Worm (Caenorhabditis elegans) whole organism, young adult: Measurements from ENCODE around the gene Y40B10A.5.
A peak's percentile ranks its signal among the peaks of the same experiment; 100 is the strongest.
"Not testable (repeated sequence)": the region's sequence is repeated elsewhere in the genome, so short reads cannot be mapped to it uniquely, and the experiment has no call there.

ENCODE experiments used
- D2030.7 ChIP-seq: fragments of 200-800 bp; sonication (Bioruptor generic); IDR thresholded peaks from 2 replicates; pipeline ENCODE4 v1.3.6; 2022; ENCODE audit warnings: missing genetic modification reagents, missing genetic modification characterization, missing compliant biosample characterization
- F37B4.10 ChIP-seq: fragments of 200-800 bp; sonication (Bioruptor generic); IDR thresholded peaks from 2 replicates; pipeline ENCODE4 v1.3.6; 2022; ENCODE audit warnings: missing genetic modification characterization, missing compliant biosample characterization
- F57A8.1 ChIP-seq: fragments of 200-800 bp; sonication (Bioruptor generic); optimal IDR thresholded peaks from 2 replicates; lab custom pipeline; 2018; ENCODE audit warnings: mild to moderate bottlenecking, missing genetic modification characterization, moderate library complexity, missing compliant biosample characterization
- Y67H2A.10 ChIP-seq: fragments of 200-800 bp; sonication (Bioruptor generic); conservative IDR thresholded peaks from 2 replicates; pipeline ENCODE4 v1.3.6; 2022; ENCODE audit warnings: missing genetic modification reagents, missing genetic modification characterization, missing compliant biosample characterization
- Y95B8A.8 ChIP-seq: fragments of 200-800 bp; sonication (Bioruptor generic); IDR thresholded peaks from 2 replicates; pipeline ENCODE4 v1.3.6; 2022; ENCODE audit warnings: missing genetic modification reagents, missing genetic modification characterization, missing compliant biosample characterization
- attf-6 ChIP-seq: fragments of 200-800 bp; sonication (Bioruptor generic); IDR thresholded peaks from 2 replicates; pipeline ENCODE4 v1.3.6; 2022; ENCODE audit warnings: missing genetic modification reagents, missing genetic modification characterization, missing compliant biosample characterization
- ceh-27 ChIP-seq: fragments of 200-800 bp; sonication (Bioruptor generic); optimal IDR thresholded peaks from 2 replicates; lab custom pipeline; 2018; ENCODE audit warnings: mild to moderate bottlenecking, missing genetic modification characterization, moderate library complexity, missing compliant biosample characterization
- ceh-58 ChIP-seq: fragments of 200-800 bp; sonication (Bioruptor generic); IDR thresholded peaks from 2 replicates; pipeline ENCODE4 v1.3.6; 2022; ENCODE audit warnings: missing genetic modification characterization, missing compliant biosample characterization
- dox-1 ChIP-seq: fragments of 200-800 bp; sonication (Bioruptor generic); IDR thresholded peaks from 2 replicates; pipeline ENCODE4 v1.3.6; 2022; ENCODE audit warnings: missing genetic modification reagents, missing genetic modification characterization, missing compliant biosample characterization
- egl-44 ChIP-seq: fragments of 200-800 bp; sonication (Bioruptor generic); IDR thresholded peaks from 2 replicates; pipeline ENCODE4 v1.3.6; 2022; ENCODE audit warnings: missing genetic modification reagents, missing genetic modification characterization, missing compliant biosample characterization
- egrh-3 ChIP-seq: fragments of 200-800 bp; sonication (Bioruptor generic); IDR thresholded peaks from 2 replicates; pipeline ENCODE4 v1.3.6; 2022; ENCODE audit warnings: missing genetic modification reagents, missing genetic modification characterization, missing compliant biosample characterization
- hlh-26 ChIP-seq: fragments of 200-800 bp; sonication (Bioruptor generic); conservative IDR thresholded peaks from 2 replicates; pipeline ENCODE4 v1.3.6; 2022; ENCODE audit warnings: missing genetic modification reagents, missing genetic modification characterization, missing compliant biosample characterization
- hmg-1.2 ChIP-seq: fragments of 200-800 bp; sonication (Bioruptor generic); IDR thresholded peaks from 2 replicates; pipeline ENCODE4 v1.3.6; 2022; ENCODE audit warnings: missing genetic modification reagents, missing genetic modification characterization, missing compliant biosample characterization
- lir-1 ChIP-seq: fragments of 200-800 bp; sonication (Bioruptor generic); conservative IDR thresholded peaks from 2 replicates; pipeline ENCODE4 v1.3.6; 2022; ENCODE audit warnings: missing genetic modification reagents, missing genetic modification characterization, missing compliant biosample characterization
- lsl-1 ChIP-seq: fragments of 200-800 bp; sonication (Bioruptor generic); optimal IDR thresholded peaks from 2 replicates; lab custom pipeline; 2018; ENCODE audit warnings: mild to moderate bottlenecking, missing genetic modification characterization, moderate library complexity, missing compliant biosample characterization
- mcd-1 ChIP-seq: fragments of 200-800 bp; sonication (Bioruptor generic); IDR thresholded peaks from 2 replicates; pipeline ENCODE4 v1.3.6; 2022; ENCODE audit warnings: missing genetic modification reagents, missing genetic modification characterization, missing compliant biosample characterization
- nfya-1 ChIP-seq: sonication (generic microtip); optimal IDR thresholded peaks from 2 replicates; lab custom pipeline; 2017; ENCODE audit warnings: antibody characterized with exemption, missing compliant biosample characterization, missing genetic modification characterization, borderline replicate concordance; ENCODE audit not compliant: insufficient read depth
- nhr-80 ChIP-seq: sonication (generic microtip); optimal IDR thresholded peaks from 2 replicates; lab custom pipeline; 2016; ENCODE audit warnings: missing genetic modification characterization, missing compliant biosample characterization
- pbrm-1 ChIP-seq: fragments of 200-800 bp; sonication (Bioruptor generic); IDR thresholded peaks from 2 replicates; pipeline ENCODE4 v1.3.6; 2022; ENCODE audit warnings: missing genetic modification reagents, missing genetic modification characterization, missing compliant biosample characterization
- rpc-1 ChIP-seq, 2 experiments: fragments of 150-350 bp in 1 of 2; sonication (generic microtip) in 1 of 2; optimal IDR thresholded peaks; 2 replicates each; lab custom pipeline; 2014 to 2018; ENCODE audit warnings: missing biosample characterization in 1 of 2, missing genetic modification characterization in 1 of 2, missing genetic modification reagents in 1 of 2, missing genotype in 1 of 2
- snpc-1.1 ChIP-seq: sonication (generic microtip); optimal IDR thresholded peaks from 2 replicates; lab custom pipeline; 2017; ENCODE audit warnings: missing genetic modification characterization, mild to moderate bottlenecking, missing compliant biosample characterization, antibody characterized with exemption, moderate library complexity, missing genotype, missing genetic modification reagents; ENCODE audit not compliant: insufficient read depth
- snpc-1.3 ChIP-seq: sonication (generic microtip); optimal IDR thresholded peaks from 2 replicates; lab custom pipeline; 2017; ENCODE audit warnings: missing genetic modification characterization, mild to moderate bottlenecking, missing compliant biosample characterization, antibody characterized with exemption, moderate library complexity, missing genotype, missing genetic modification reagents; ENCODE audit not compliant: insufficient read depth
- snpc-4 ChIP-seq, 5 experiments: fragments of 150-350 bp in 1 of 5; sonication (generic microtip) in 4 of 5; optimal IDR thresholded peaks; 2 replicates each; lab custom pipeline; 2014 to 2018; ENCODE audit warnings: missing genetic modification characterization in 5 of 5, missing biosample characterization in 3 of 5, antibody characterized with exemption in 2 of 5, mild to moderate bottlenecking in 2 of 5, missing compliant biosample characterization in 2 of 5, missing genotype in 2 of 5, moderate library complexity in 2 of 5, missing genetic modification reagents in 1 of 5
- tbp1 ChIP-seq: fragments of 200-800 bp; sonication (Bioruptor generic); optimal IDR thresholded peaks from 2 replicates; lab custom pipeline; 2018; ENCODE audit warnings: mild to moderate bottlenecking, missing genetic modification characterization, missing compliant biosample characterization
- tlf-1 ChIP-seq: fragments of 200-800 bp; sonication (Bioruptor generic); optimal IDR thresholded peaks from 2 replicates; lab custom pipeline; 2018; ENCODE audit warnings: mild to moderate bottlenecking, missing genetic modification characterization, missing compliant biosample characterization
- zfh-2 ChIP-seq: fragments of 200-800 bp; sonication (Bioruptor generic); conservative IDR thresholded peaks from 2 replicates; pipeline ENCODE4 v1.3.6; 2022; ENCODE audit warnings: missing genetic modification reagents, missing genetic modification characterization, missing compliant biosample characterization
- ztf-25 ChIP-seq: fragments of 200-800 bp; sonication (Bioruptor generic); IDR thresholded peaks from 2 replicates; pipeline ENCODE4 v1.3.6; 2022; ENCODE audit warnings: missing genetic modification reagents, missing genetic modification characterization, missing compliant biosample characterization

Gene Y40B10A.5

DNA sequence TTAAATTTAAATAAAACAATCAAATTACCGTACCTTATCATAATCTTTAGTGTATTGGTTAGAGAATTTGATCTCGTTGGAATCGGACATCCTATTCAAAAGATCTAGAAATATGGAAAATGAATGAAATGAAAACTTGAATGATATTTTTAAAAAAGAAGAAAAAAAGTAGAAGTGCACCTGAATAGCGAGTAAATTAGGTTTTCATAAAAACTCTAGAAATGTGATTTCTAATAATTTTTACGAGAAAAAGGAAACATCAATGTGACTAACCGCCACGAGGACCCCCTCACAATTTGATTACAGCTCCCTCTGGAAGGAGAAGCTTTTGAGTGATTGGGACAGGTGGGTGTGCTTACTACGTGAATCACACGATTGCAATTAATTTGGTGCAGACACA is at the start of gene Y40B10A.5:
Y40B10A.5 (minus strand) TSS at position 101 of the 400 bp plus-strand sequence.
- no peak for TF ChIP-seq snpc-1.3 (tag; lab: Kevin White, UChicago)
- no peak for TF ChIP-seq lir-1 (GFP tag; lab: Robert Waterston, UW)
- no peak for TF ChIP-seq ceh-27
- TF ChIP-seq Y67H2A.10 (GFP tag; lab: Robert Waterston, UW) = no peak
- no peak for TF ChIP-seq nhr-80
- TF ChIP-seq, all 124 proteins: peak for 0

DNA sequence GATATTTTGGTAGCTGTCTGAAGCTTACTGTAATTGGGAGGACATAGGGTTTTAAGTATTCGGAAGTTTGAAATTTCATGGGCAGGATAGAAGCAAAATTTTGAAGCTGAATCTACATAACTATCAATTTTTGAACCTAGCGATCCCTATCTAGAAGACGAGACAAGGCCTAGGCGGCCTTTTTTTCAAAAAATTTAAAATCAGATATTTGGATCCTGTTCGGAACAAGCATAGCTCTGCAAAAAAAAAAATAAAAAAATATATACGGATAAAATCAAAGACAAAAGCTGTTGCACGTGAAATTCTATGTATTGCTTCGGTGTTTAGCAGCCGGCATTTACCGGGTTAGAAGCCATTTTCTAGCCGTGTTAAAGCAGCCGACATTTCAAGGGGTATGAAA is 49.3 kb upstream of the Y40B10A.5 start, which contains the start of gene F36F12.2:
F36F12.2 (minus strand) TSS at position 101 of the 400 bp plus-strand sequence.
- TF ChIP-seq lsl-1 (GFP tag; lab: Kevin White, UChicago) (no peak), egl-44 (GFP tag; lab: Robert Waterston, UW) (no peak), ceh-58 (GFP tag; lab: Robert Waterston, UW) (no peak), tlf-1 (GFP tag; lab: Kevin White, UChicago) (no peak), dox-1 (no peak), snpc-1.3 (tag; lab: Kevin White, UChicago) (no peak), hlh-26 (no peak), F57A8.1 (GFP tag; lab: Kevin White, UChicago) (no peak), nfya-1 (no peak)
- TF ChIP-seq, all 124 proteins: peak for 0

- TF ChIP-seq snpc-1.1 (tag; lab: Kevin White, UChicago) (peak; percentile 23), pbrm-1 (GFP tag; lab: Robert Waterston, UW) (peak; percentile 85), snpc-4 (GFP tag; optimal IDR thresholded peaks at IDR 0.05; lab: Kevin White, UChicago) (peak; percentile 7), snpc-4 (tag; optimal IDR thresholded peaks at IDR 0.05; lab: Kevin White, UChicago) (peak in 3 of 4 experiments; percentile 51 to 88 (median 73)), mcd-1 (GFP tag; lab: Robert Waterston, UW) (peak; percentile 55), hmg-1.2 (GFP tag; lab: Robert Waterston, UW) (peak; percentile 89), attf-6 (GFP tag; lab: Robert Waterston, UW) (peak; percentile 90), D2030.7 (GFP tag; lab: Robert Waterston, UW) (peak; percentile 30)
- TF ChIP-seq, all 124 proteins: peak for 7; not testable (repeated sequence) for 117
Measured at ce11 chrV:2090321-2090720, 44.5 kb upstream of the Y40B10A.5 start, which contains the start of gene ztf-28. ztf-28 (plus strand) TSS chrV:2090669.

DNA sequence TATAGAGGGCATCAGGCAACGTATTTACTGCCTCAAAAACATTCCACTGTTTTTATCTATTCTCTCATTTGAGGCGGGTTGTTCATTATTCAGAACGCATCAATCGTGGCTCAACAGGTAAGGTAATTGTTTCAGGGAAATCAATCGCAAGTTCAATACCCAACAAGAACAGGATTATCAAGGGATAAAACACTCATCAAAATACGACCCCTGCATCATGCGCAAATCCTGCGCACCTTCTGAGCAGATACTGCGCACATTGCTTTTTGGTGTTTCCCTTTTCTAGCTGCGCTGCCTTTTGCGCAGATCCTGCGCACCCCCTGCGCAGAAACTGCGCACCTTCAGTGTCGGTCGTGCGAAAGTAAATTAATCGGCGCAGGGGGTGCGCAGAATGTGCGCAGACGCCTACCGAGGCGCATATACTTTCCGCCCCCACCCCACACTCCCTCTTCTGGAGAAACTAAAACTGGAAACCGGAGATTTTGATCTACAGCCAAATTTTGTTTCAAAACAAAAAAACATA is 40.0 kb upstream of the Y40B10A.5 start, which contains the start of gene F36F12.3:
F36F12.3 (plus strand) TSS at position 51 of the 523 bp plus-strand sequence.
- 0 out of 2 replicates have a peak, but pooled peaks have one; percentile 15 for TF ChIP-seq Y95B8A.8 (GFP tag; lab: Robert Waterston, UW)
- TF ChIP-seq zfh-2 (GFP tag; lab: Robert Waterston, UW) = 0 out of 2 replicates have a peak, but pooled peaks have one; percentile 11
- peak; percentile 26; the same call in 1 of the 2 replicates for TF ChIP-seq egrh-3
- 0 out of 2 replicates have a peak, but pooled peaks have one; percentile 63 for TF ChIP-seq F37B4.10 (GFP tag; lab: Robert Waterston, UW)
- not testable (repeated sequence) for TF ChIP-seq rpc-1 (optimal IDR thresholded peaks at IDR 0.05; lab: Kevin White, UChicago)
- TF ChIP-seq rpc-1 (tag; optimal IDR thresholded peaks at IDR 0.05; lab: Kevin White, UChicago) = peak; percentile 20
- TF ChIP-seq, all 124 proteins: peak for 5; not testable (repeated sequence) for 119

DNA sequence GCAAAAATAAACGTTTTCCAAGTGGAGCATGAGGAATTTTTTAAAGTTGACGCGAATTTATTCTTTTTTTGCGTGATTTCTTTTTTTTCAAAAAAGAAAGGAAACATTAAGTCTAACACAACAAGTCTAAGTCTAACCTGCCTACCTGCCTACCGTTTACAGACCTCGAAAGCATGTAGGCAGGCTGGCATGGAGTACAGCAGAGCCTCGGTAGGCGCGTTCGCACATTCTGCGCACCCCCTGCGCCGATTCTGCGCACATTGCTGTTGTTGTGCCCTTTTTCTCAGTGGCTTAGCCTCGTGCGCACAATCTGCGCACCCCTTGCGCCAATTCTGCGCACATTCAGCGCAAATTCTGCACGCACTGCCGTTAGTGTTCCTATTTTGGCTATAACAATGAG is 38.0 kb upstream of the Y40B10A.5 start:
- TF ChIP-seq egrh-3 = peak; percentile 23; the same call in 1 of the 2 replicates
- no peak for TF ChIP-seq mcd-1 (GFP tag; lab: Robert Waterston, UW)
- TF ChIP-seq tbp1 (GFP tag; lab: Kevin White, UChicago) = no peak
- 0 out of 2 replicates have a peak, but pooled peaks have one; percentile 51 for TF ChIP-seq ztf-25
- peak; percentile 56 for TF ChIP-seq zfh-2 (GFP tag; lab: Robert Waterston, UW)
